Worm (Caenorhabditis elegans): ENCODE results near the gene pdtf-1.

The pdtf-1 gene

DNA sequence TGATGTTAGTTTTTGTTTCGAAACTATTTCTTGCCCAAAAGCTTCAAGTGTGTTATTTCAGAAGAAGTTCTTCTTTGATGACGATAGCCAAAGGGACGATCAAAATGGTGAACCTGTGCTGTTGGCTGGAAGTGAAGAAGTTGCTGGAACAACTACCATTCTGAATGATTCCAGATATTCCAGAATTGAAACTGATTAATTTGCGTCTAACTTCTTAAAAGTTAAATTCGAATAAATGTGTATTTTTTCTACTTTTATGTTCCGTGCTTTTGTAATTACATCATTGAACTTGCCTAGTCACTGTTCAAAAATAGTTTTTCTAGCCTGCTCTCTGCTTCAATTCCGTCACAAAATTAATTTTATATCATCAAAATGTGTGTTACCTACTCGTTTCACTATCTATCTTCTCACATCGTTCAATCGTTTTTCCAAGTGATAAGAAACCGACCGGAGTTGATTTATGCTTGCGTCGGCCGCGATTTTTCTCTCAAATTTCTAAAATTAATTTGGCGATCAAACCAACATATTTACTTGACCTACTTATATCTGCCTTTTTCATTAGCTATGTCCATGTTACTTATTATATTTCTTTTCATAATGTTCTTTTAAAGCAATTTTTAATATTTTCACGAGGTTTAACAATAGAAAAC is 42.3 kb downstream of the pdtf-1 start (continued):
- TF ChIP-seq ztf-4 (tag; optimal IDR thresholded peaks at IDR 0.05) = no peak
- TF ChIP-seq snu-23 (GFP tag; optimal IDR thresholded peaks at IDR 0.05) = no peak
- TF ChIP-seq ceh-82 (tag; optimal IDR thresholded peaks at IDR 0.05) = no peak
- no peak for TF ChIP-seq pax-3 (tag; optimal IDR thresholded peaks at IDR 0.05)
- no peak for TF ChIP-seq Y116A8C.19 (tag; optimal IDR thresholded peaks at IDR 0.05; ENCODE audit: borderline replicate concordance)

DNA sequence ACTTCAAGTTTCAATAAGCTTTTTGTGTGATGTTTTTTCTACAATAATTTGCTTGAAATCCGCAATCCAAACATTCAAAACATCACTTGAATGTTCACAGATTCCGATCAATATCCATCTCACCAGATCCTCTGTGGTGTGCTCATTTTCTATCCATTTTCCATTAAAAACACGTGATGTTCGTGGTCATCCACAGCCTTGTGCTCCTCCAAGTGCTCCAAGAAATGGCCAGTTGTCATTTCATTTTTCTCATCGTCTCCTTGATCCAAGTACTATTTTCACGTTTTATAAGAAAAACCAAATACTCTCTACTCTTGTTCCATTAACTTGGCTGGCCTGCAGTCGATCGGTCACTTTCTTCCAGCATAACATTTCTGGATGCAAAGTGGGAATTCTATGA is 43.3 kb downstream of the pdtf-1 start:
- TF ChIP-seq lin-14 (GFP tag; optimal IDR thresholded peaks at IDR 0.05) (peak; percentile 78), tbx-2 (tag; optimal IDR thresholded peaks at IDR 0.05) (no peak), isw-1 (GFP tag; IDR thresholded peaks at IDR 0.05) (no peak), nhr-20 (tag; optimal IDR thresholded peaks at IDR 0.05) (peak; percentile 50), nhr-11 (tag; optimal IDR thresholded peaks at IDR 0.05) (no peak), swsn-7 (tag; optimal IDR thresholded peaks at IDR 0.05) (peak; percentile 15), mdl-1 (tag; optimal IDR thresholded peaks at IDR 0.05) (peak in 1 of 2 experiments; percentile 17), lin-39 (tag; optimal IDR thresholded peaks at IDR 0.05) (peak; percentile 26), nhr-71 (tag; optimal IDR thresholded peaks at IDR 0.05) (peak; percentile 75), C04F5.9 (tag; optimal IDR thresholded peaks at IDR 0.05) (no peak), nhr-19 (GFP tag; conservative IDR thresholded peaks at IDR 0.05) (peak; percentile 60), ceh-8 (GFP tag; optimal IDR thresholded peaks at IDR 0.05) (no peak), dsc-1 (tag; optimal IDR thresholded peaks at IDR 0.05) (peak; percentile 12), lsy-2 (tag; optimal IDR thresholded peaks at IDR 0.05) (peak; percentile 20 to 34), unc-30 (tag; optimal IDR thresholded peaks at IDR 0.05) (no peak), rnt-1 (tag; optimal IDR thresholded peaks at IDR 0.05) (peak; percentile 84), elt-2 (tag; optimal IDR thresholded peaks at IDR 0.05) (no peak), ztf-4 (tag; optimal IDR thresholded peaks at IDR 0.05) (peak; percentile 61), efl-3 (GFP tag; optimal IDR thresholded peaks at IDR 0.05) (no peak), lir-3 (tag; optimal IDR thresholded peaks at IDR 0.05; ENCODE audit: poor library complexity) (no peak), efl-1 (optimal IDR thresholded peaks at IDR 0.05) (peak in 1 of 2 experiments; percentile 20), efl-1 (GFP tag; optimal IDR thresholded peaks at IDR 0.05 in 1 of 2) (peak in 1 of 2 experiments; percentile 86), snu-23 (GFP tag; optimal IDR thresholded peaks at IDR 0.05) (peak; percentile 36)

ce11 chrIV:8476880-8477279 is 44.0 kb downstream of the pdtf-1 start, which contains the start of gene spp-10:
spp-10 (plus strand) TSS chrIV:8477180.
- TF ChIP-seq aly-2 (tag; optimal IDR thresholded peaks at IDR 0.05) = no peak
- TF ChIP-seq rnt-1 (tag; optimal IDR thresholded peaks at IDR 0.05) = peak; percentile 49
- TF ChIP-seq mef-2 (tag; optimal IDR thresholded peaks at IDR 0.05) = no peak

DNA sequence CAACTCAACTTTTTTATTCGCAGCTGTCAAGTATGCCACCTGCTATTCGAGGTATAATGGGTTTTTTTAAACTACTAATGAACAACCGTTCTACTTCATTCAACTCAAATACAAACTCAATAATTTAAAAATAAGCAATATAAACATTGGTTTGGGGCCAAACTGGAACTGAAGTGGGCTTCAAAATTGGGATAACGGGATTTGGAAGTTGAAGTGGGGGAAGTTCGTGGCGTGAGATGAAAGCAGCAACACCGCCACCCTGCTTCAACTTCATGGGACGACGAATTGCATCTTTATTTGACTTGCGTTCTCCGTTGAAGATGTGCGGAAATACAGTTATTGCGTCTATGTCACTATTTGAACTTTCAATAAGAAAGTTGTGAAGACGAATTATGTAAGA is 45.7 kb downstream of the pdtf-1 start:
- TF ChIP-seq mep-1 (tag; optimal IDR thresholded peaks at IDR 0.05) (no peak), nhr-71 (tag; optimal IDR thresholded peaks at IDR 0.05) (peak; percentile 6)

DNA sequence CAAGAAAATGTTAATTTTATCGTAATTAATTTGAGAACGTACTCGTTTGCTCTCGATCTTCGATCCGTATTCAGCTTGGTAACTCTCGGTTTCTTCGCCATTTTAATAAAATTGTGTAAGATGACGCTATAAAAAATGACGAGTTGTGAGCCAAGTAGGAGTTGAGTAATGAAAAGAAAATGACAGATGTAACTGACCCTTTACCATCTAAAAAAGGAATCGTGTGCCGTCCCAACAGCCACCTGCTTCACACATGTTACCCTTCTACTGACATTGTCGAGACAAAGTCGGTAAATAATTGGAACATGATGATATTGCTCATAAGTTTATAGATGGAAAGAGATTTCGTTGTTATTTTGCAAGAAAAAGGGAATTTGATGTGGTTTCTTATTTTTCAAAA is 46.5 kb downstream of the pdtf-1 start, which contains the start of gene hlh-12:
Gene hlh-12, minus strand, starts transcription at position 101 of the 400 bp plus-strand sequence.
- TF ChIP-seq C16A3.4 (tag; optimal IDR thresholded peaks at IDR 0.05) (no peak), efl-1 (optimal IDR thresholded peaks at IDR 0.05) (no peak), efl-1 (GFP tag; optimal IDR thresholded peaks at IDR 0.05 in 1 of 2) (peak in 1 of 2 experiments; percentile 21)

ce11 chrIV:8481308-8481707 is 48.5 kb downstream of the pdtf-1 start, which contains the start of gene spp-8:
spp-8 (plus strand) TSS chrIV:8481664.
- TF ChIP-seq ets-5 (GFP tag; IDR thresholded peaks at IDR 0.05) (no peak), unc-98 (GFP tag; IDR thresholded peaks at IDR 0.05) (no peak), lin-35 (GFP tag; optimal IDR thresholded peaks at IDR 0.05) (peak in 1 of 2 experiments; percentile 45), ztf-4 (tag; optimal IDR thresholded peaks at IDR 0.05) (no peak), mef-2 (tag; optimal IDR thresholded peaks at IDR 0.05) (no peak), isw-1 (GFP tag; IDR thresholded peaks at IDR 0.05) (no peak), nhr-20 (tag; optimal IDR thresholded peaks at IDR 0.05) (peak; percentile 48), unc-130 (tag; optimal IDR thresholded peaks at IDR 0.05) (no peak), lir-3 (tag; optimal IDR thresholded peaks at IDR 0.05; ENCODE audit: poor library complexity) (no peak), mdl-1 (tag; optimal IDR thresholded peaks at IDR 0.05) (peak in 1 of 2 experiments; percentile 25), elt-3 (tag; optimal IDR thresholded peaks at IDR 0.05) (no peak), elt-2 (tag; optimal IDR thresholded peaks at IDR 0.05) (peak; percentile 96), blmp-1 (tag; optimal IDR thresholded peaks at IDR 0.05) (no peak), ces-1 (GFP tag; optimal IDR thresholded peaks at IDR 0.05) (no peak), efl-1 (optimal IDR thresholded peaks at IDR 0.05) (no peak), efl-1 (GFP tag; optimal IDR thresholded peaks at IDR 0.05 in 1 of 2) (peak in 1 of 2 experiments; percentile 45), fkh-4 (tag; optimal IDR thresholded peaks at IDR 0.05; ENCODE audit: borderline replicate concordance) (no peak), unc-62 (GFP tag; optimal IDR thresholded peaks at IDR 0.05) (no peak), nhr-19 (GFP tag; conservative IDR thresholded peaks at IDR 0.05) (no peak), lin-14 (GFP tag; optimal IDR thresholded peaks at IDR 0.05) (no peak), irx-1 (tag; optimal IDR thresholded peaks at IDR 0.05) (no peak), lsy-2 (tag; optimal IDR thresholded peaks at IDR 0.05) (no peak)
